Fruit fly (Drosophila melanogaster) S2 (cell line): ENCODE results near the gene opm.

ENCODE experiments used
- CG8478 ChIP-seq: fragments of >200 bp; optimal IDR thresholded peaks from 2 replicates; lab custom pipeline; 2018
- CTCF ChIP-seq, 2 experiments: fragments of >200 bp; optimal IDR thresholded peaks; 2 replicates each; lab custom pipeline; 2018

DNA sequence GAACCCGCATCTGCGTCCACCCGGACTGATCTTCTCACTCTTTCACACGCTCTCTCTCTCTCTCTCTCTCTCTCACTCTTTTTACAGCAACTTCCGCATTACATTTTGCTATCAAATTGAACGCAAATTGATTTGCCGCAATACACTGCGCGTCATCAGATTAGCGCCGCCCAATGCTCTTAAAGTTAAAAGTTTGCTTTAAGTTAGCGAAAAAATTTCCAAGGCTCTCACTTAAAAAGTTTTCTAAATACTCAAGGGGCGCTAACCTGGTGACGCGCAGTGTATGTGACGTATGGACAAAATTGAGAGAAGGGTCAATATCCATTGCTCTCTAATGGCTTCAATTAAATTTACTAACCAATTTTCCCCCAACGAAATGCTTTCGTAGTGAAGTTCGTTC is 44.0 kb downstream of the opm start:
- TF ChIP-seq CG8478: no peak
- no peak for TF ChIP-seq CTCF (optimal IDR thresholded peaks at IDR 0.05; lab: Kevin White, UChicago)
